Worm (Caenorhabditis elegans) whole organism, L1 larva: ENCODE measurements around the gene F18E9.4.
A peak's percentile ranks its signal among the peaks of the same experiment; 100 is the strongest.

Experiments
- C04F5.9 ChIP-seq: sonication (generic microtip); optimal IDR thresholded peaks from 2 replicates; lab custom pipeline; 2016; ENCODE audit warnings: missing genetic modification characterization, missing compliant biosample characterization
- F16B12.6 ChIP-seq: fragments of 150-350 bp; optimal IDR thresholded peaks from 2 replicates; lab custom pipeline; 2014; ENCODE audit warnings: missing biosample characterization, missing genetic modification characterization
- aly-2 ChIP-seq: fragments of 150-350 bp; optimal IDR thresholded peaks from 2 replicates; lab custom pipeline; 2014; ENCODE audit warnings: missing biosample characterization, missing genetic modification characterization
- ceh-8 ChIP-seq: fragments of 200-800 bp; sonication (Bioruptor generic); optimal IDR thresholded peaks from 2 replicates; lab custom pipeline; 2018; ENCODE audit warnings: mild to moderate bottlenecking, missing genetic modification characterization, moderate library complexity, missing compliant biosample characterization
- ceh-82 ChIP-seq, 3 experiments: fragments of 150-350 bp in 1 of 3; sonication (generic microtip) in 2 of 3; optimal IDR thresholded peaks; 2 replicates each; lab custom pipeline; 2014 to 2017; ENCODE audit warnings: missing biosample characterization in 3 of 3, missing genetic modification characterization in 3 of 3
- ceh-88 ChIP-seq: fragments of 200-800 bp; sonication (Bioruptor generic); IDR thresholded peaks from 2 replicates; pipeline ENCODE4 v1.3.6; 2022; ENCODE audit warnings: missing genetic modification characterization, missing compliant biosample characterization
- ceh-90 ChIP-seq: sonication (generic microtip); optimal IDR thresholded peaks from 2 replicates; lab custom pipeline; 2016; ENCODE audit warnings: missing genetic modification characterization, missing compliant biosample characterization
- ces-1 ChIP-seq: fragments of 150-350 bp; optimal IDR thresholded peaks from 2 replicates; lab custom pipeline; 2014; ENCODE audit warnings: missing biosample characterization, missing genetic modification reagents, missing genetic modification characterization
- dpl-1 ChIP-seq, 3 experiments: fragments of 150-350 bp in 2 of 3; sonication (generic microtip) in 1 of 3; optimal IDR thresholded peaks; 2 replicates each; lab custom pipeline; 2014 to 2017; ENCODE audit warnings: missing biosample characterization in 3 of 3, missing genetic modification characterization in 3 of 3, missing genetic modification reagents in 3 of 3
- egl-13 ChIP-seq: sonication (generic microtip); optimal IDR thresholded peaks from 2 replicates; lab custom pipeline; 2016; ENCODE audit warnings: missing genotype, missing genetic modification reagents, missing genetic modification characterization, missing compliant biosample characterization
- egl-27 ChIP-seq, 2 experiments: fragments of 150-350 bp in 1 of 2; sonication (generic microtip); optimal IDR thresholded peaks; 3 replicates each; lab custom pipeline; 2017 to 2018; ENCODE audit warnings: missing biosample characterization in 2 of 2, missing genetic modification characterization in 2 of 2, missing genetic modification reagents in 2 of 2
- elt-2 ChIP-seq: sonication (generic microtip); optimal IDR thresholded peaks from 2 replicates; lab custom pipeline; 2016; ENCODE audit warnings: missing genetic modification characterization, mild to moderate bottlenecking, inconsistent platforms, missing compliant biosample characterization, missing genetic modification reagents
- fkh-10 ChIP-seq: sonication (generic microtip); optimal IDR thresholded peaks from 2 replicates; lab custom pipeline; 2017; ENCODE audit warnings: missing biosample characterization, missing genetic modification reagents, missing genetic modification characterization
- fkh-4 ChIP-seq: sonication (generic microtip); optimal IDR thresholded peaks from 2 replicates; lab custom pipeline; 2016; ENCODE audit warnings: missing compliant biosample characterization, missing genetic modification characterization, borderline replicate concordance
- fkh-8 ChIP-seq: sonication (generic microtip); optimal IDR thresholded peaks from 2 replicates; lab custom pipeline; 2016; ENCODE audit warnings: mild to moderate bottlenecking, missing genetic modification characterization, missing compliant biosample characterization
- fos-1 ChIP-seq: fragments of 150-350 bp; optimal IDR thresholded peaks from 2 replicates; lab custom pipeline; 2014; ENCODE audit warnings: missing biosample characterization, missing genetic modification characterization
- hlh-17 ChIP-seq: fragments of 200-800 bp; sonication (Bioruptor generic); optimal IDR thresholded peaks from 2 replicates; lab custom pipeline; 2018; ENCODE audit warnings: missing genetic modification characterization, mild to moderate bottlenecking, missing compliant biosample characterization, moderate library complexity, borderline replicate concordance
- irx-1 ChIP-seq: sonication (generic microtip); optimal IDR thresholded peaks from 2 replicates; lab custom pipeline; 2016; ENCODE audit warnings: missing genetic modification characterization, missing compliant biosample characterization
- isw-1 ChIP-seq: fragments of 200-800 bp; sonication (Bioruptor generic); IDR thresholded peaks from 2 replicates; pipeline ENCODE4 v1.3.6; 2022; ENCODE audit warnings: missing genetic modification characterization, missing compliant biosample characterization
- jun-1 ChIP-seq: fragments of 150-350 bp; optimal IDR thresholded peaks from 2 replicates; lab custom pipeline; 2014; ENCODE audit warnings: missing biosample characterization, missing genetic modification reagents, missing genetic modification characterization
- lin-13 ChIP-seq: fragments of 150-350 bp; optimal IDR thresholded peaks from 2 replicates; lab custom pipeline; 2014; ENCODE audit warnings: missing biosample characterization, missing genetic modification reagents, missing genetic modification characterization
- lin-14 ChIP-seq: fragments of 200-800 bp; sonication (Bioruptor generic); optimal IDR thresholded peaks from 2 replicates; lab custom pipeline; 2018; ENCODE audit warnings: mild to moderate bottlenecking, missing genetic modification characterization, moderate library complexity, missing compliant biosample characterization
- lin-15B ChIP-seq: fragments of 150-350 bp; sonication (generic microtip); optimal IDR thresholded peaks from 3 replicates; lab custom pipeline; 2014; ENCODE audit warnings: missing biosample characterization, missing genetic modification characterization
- lin-39 ChIP-seq: fragments of 150-350 bp; optimal IDR thresholded peaks from 2 replicates; lab custom pipeline; 2014; ENCODE audit warnings: missing biosample characterization, missing genetic modification reagents, missing genetic modification characterization
- mdl-1 ChIP-seq, 2 experiments: fragments of 150-350 bp; optimal IDR thresholded peaks; 2 replicates each; lab custom pipeline; 2014 to 2017; ENCODE audit warnings: missing biosample characterization in 2 of 2, missing genetic modification characterization in 2 of 2, inconsistent platforms in 1 of 2
- mef-2 ChIP-seq: fragments of 150-350 bp; optimal IDR thresholded peaks from 2 replicates; lab custom pipeline; 2014; ENCODE audit warnings: missing biosample characterization, missing genetic modification characterization
- mep-1 ChIP-seq: fragments of 150-350 bp; optimal IDR thresholded peaks from 2 replicates; lab custom pipeline; 2014; ENCODE audit warnings: missing biosample characterization, missing genetic modification characterization
- nhr-12 ChIP-seq: sonication (generic microtip); optimal IDR thresholded peaks from 2 replicates; lab custom pipeline; 2017; ENCODE audit warnings: missing biosample characterization, missing genetic modification characterization
- nhr-237 ChIP-seq: fragments of 150-350 bp; optimal IDR thresholded peaks from 2 replicates; lab custom pipeline; 2014; ENCODE audit warnings: missing biosample characterization, missing genetic modification characterization
- nhr-28 ChIP-seq: fragments of 150-350 bp; optimal IDR thresholded peaks from 2 replicates; lab custom pipeline; 2014; ENCODE audit warnings: missing biosample characterization, missing genetic modification characterization
- nhr-47 ChIP-seq: sonication (generic microtip); optimal IDR thresholded peaks from 2 replicates; lab custom pipeline; 2016; ENCODE audit warnings: mild to moderate bottlenecking, missing genetic modification characterization, moderate library complexity, missing compliant biosample characterization
- nhr-71 ChIP-seq: sonication (generic microtip); optimal IDR thresholded peaks from 2 replicates; lab custom pipeline; 2016; ENCODE audit warnings: mild to moderate bottlenecking, missing genetic modification characterization, moderate library complexity, missing compliant biosample characterization
- nhr-76 ChIP-seq: sonication (generic microtip); optimal IDR thresholded peaks from 2 replicates; lab custom pipeline; 2017; ENCODE audit warnings: missing biosample characterization, missing genetic modification characterization
- nhr-84 ChIP-seq: sonication (generic microtip); optimal IDR thresholded peaks from 2 replicates; lab custom pipeline; 2017; ENCODE audit warnings: missing biosample characterization, missing genetic modification characterization
- nhr-90 ChIP-seq: sonication (generic microtip); optimal IDR thresholded peaks from 2 replicates; lab custom pipeline; 2016; ENCODE audit warnings: mild to moderate bottlenecking, missing genetic modification characterization, missing compliant biosample characterization; ENCODE audit not compliant: poor library complexity
- pax-3 ChIP-seq: fragments of 200-800 bp; sonication (Bioruptor generic); optimal IDR thresholded peaks from 2 replicates; lab custom pipeline; 2018; ENCODE audit warnings: mild to moderate bottlenecking, missing genetic modification characterization, moderate library complexity, missing compliant biosample characterization
- pqm-1 ChIP-seq: sonication (generic microtip); optimal IDR thresholded peaks from 3 replicates; lab custom pipeline; 2017; ENCODE audit warnings: missing biosample characterization, missing genetic modification characterization
- rnt-1 ChIP-seq: sonication (generic microtip); optimal IDR thresholded peaks from 2 replicates; lab custom pipeline; 2016; ENCODE audit warnings: mild to moderate bottlenecking, missing genetic modification characterization, moderate library complexity, missing compliant biosample characterization
- skn-1 ChIP-seq: fragments of 150-350 bp; optimal IDR thresholded peaks from 2 replicates; lab custom pipeline; 2014; ENCODE audit warnings: missing biosample characterization, missing genetic modification characterization
- sptf-1 ChIP-seq: fragments of 150-350 bp; optimal IDR thresholded peaks from 2 replicates; lab custom pipeline; 2014; ENCODE audit warnings: missing biosample characterization, missing genetic modification characterization
- sup-37 ChIP-seq: fragments of 200-800 bp; sonication (Bioruptor generic); optimal IDR thresholded peaks from 2 replicates; lab custom pipeline; 2018; ENCODE audit warnings: mild to moderate bottlenecking, missing genetic modification characterization, missing compliant biosample characterization
- unc-130 ChIP-seq: fragments of 150-350 bp; optimal IDR thresholded peaks from 2 replicates; lab custom pipeline; 2017; ENCODE audit warnings: missing biosample characterization, missing genetic modification characterization, inconsistent platforms
- unc-30 ChIP-seq: sonication (generic microtip); optimal IDR thresholded peaks from 2 replicates; lab custom pipeline; 2017; ENCODE audit warnings: missing biosample characterization, missing genetic modification characterization
- unc-62 ChIP-seq: fragments of 150-350 bp; optimal IDR thresholded peaks from 2 replicates; lab custom pipeline; 2014; ENCODE audit warnings: missing biosample characterization, missing genetic modification reagents, missing genetic modification characterization
- vab-15 ChIP-seq: sonication (generic microtip); optimal IDR thresholded peaks from 2 replicates; lab custom pipeline; 2017; ENCODE audit warnings: missing genotype, mild to moderate bottlenecking, missing genetic modification characterization, missing compliant biosample characterization
- xbp-1 ChIP-seq: sonication (generic microtip); optimal IDR thresholded peaks from 2 replicates; lab custom pipeline; 2016; ENCODE audit warnings: missing genetic modification characterization, missing compliant biosample characterization
- zag-1 ChIP-seq: fragments of 150-350 bp; optimal IDR thresholded peaks from 2 replicates; lab custom pipeline; 2014; ENCODE audit warnings: missing biosample characterization, missing genetic modification characterization
- zip-4 ChIP-seq: fragments of 200-800 bp; sonication (Bioruptor generic); optimal IDR thresholded peaks from 2 replicates; lab custom pipeline; 2018; ENCODE audit warnings: mild to moderate bottlenecking, missing genetic modification characterization, moderate library complexity, missing compliant biosample characterization
- ztf-11 ChIP-seq, 2 experiments: sonication (generic microtip); optimal IDR thresholded peaks; 2 replicates each; lab custom pipeline; 2016 to 2017; ENCODE audit warnings: missing genetic modification characterization in 2 of 2, missing biosample characterization in 1 of 2, missing compliant biosample characterization in 1 of 2
- ztf-4 ChIP-seq: fragments of 150-350 bp; optimal IDR thresholded peaks from 2 replicates; lab custom pipeline; 2014; ENCODE audit warnings: missing biosample characterization, missing genetic modification characterization

The F18E9.4 gene

DNA sequence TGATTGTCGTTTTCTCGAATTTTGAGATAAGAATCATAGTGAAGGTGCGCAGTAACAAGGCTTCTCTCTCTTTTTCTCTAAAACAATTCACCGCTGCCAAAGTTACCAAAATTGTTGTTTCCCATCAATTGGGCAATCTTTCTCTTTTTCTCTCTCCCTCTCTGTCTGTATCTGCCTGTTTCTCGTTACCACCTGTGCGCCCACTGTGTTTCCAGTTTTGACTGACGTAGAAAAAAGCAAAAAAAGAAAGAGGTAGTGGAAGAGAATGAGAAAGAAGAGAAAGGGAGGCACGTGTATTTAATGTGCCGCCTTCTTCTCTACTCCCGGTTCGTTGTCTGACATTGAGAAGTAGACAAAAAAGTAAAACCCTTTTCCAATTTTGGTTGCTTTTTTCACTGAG, 30.2 kb upstream of the F18E9.4 start (continued):
- TF ChIP-seq lin-14 (GFP tag; lab: Kevin White, UChicago) (peak; percentile 90), unc-62 (GFP tag; lab: Kevin White, UChicago) (no peak), nhr-47 (peak; percentile 56), mdl-1 (tag; optimal IDR thresholded peaks at IDR 0.05; lab: Kevin White, UChicago) (peak in 1 of 2 experiments; percentile 85)

DNA sequence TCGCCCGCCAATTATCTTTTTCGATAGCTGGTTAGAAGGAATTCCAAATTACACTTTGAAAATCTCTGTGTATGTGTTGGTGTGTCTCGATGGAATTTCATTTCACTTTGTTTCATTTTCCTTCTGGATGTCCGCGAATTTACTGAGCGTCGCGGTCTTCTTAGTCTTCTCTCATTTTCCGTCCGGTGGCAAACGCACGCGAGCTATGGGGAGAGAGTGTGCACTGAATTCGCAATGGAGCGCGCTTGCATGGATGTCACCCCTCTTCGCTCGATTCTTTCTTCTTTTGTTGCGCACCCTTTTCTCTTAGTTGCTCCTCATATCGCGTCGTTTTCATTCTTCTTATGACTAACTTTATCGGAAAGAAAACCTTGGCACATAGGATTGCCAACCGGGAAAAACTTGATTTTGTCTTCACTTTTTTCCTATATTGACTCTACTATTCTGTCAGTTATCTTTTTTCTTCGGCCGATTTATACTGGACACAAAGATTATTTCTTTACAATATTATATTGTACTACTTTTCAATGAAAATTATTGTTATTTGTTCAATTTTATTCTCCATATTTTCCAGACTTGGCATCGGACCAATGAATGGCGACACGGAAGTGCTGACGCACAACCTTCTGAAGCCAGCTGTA, 28.5 kb upstream of the F18E9.4 start, which contains the start of gene dhhc-14:
Gene dhhc-14 (plus strand): TSS at position 591 of the 641 bp plus-strand sequence.
- TF ChIP-seq ceh-8 (GFP tag; lab: Kevin White, UChicago) (no peak), rnt-1 (peak; percentile 59), mdl-1 (tag; optimal IDR thresholded peaks at IDR 0.05; lab: Kevin White, UChicago) (peak in 1 of 2 experiments; percentile 67), nhr-12 (tag; lab: Kevin White, UChicago) (no peak), unc-30 (no peak), unc-130 (tag; lab: Kevin White, UChicago) (no peak), xbp-1 (peak; percentile 46), ceh-88 (GFP tag; lab: Robert Waterston, UW) (no peak), lin-15B (tag; lab: Kevin White, UChicago) (no peak), nhr-84 (tag; lab: Kevin White, UChicago) (no peak), sptf-1 (no peak), dpl-1 (GFP tag; optimal IDR thresholded peaks at IDR 0.05; lab: Kevin White, UChicago) (peak in 2 of 3 experiments; percentile 7 to 47), ceh-90 (no peak), hlh-17 (no peak), ztf-11 (tag; optimal IDR thresholded peaks at IDR 0.05; lab: Kevin White, UChicago) (no peak), nhr-90 (no peak), fkh-10 (no peak), elt-2 (tag; lab: Kevin White, UChicago) (no peak), mep-1 (tag; lab: Kevin White, UChicago) (peak; percentile 44), fos-1 (tag; lab: Kevin White, UChicago) (no peak), ces-1 (GFP tag; lab: Kevin White, UChicago) (no peak), vab-15 (tag; lab: Kevin White, UChicago) (no peak), fkh-8 (tag; lab: Kevin White, UChicago) (peak; percentile 49), nhr-237 (tag; lab: Kevin White, UChicago) (no peak), nhr-76 (tag; lab: Kevin White, UChicago) (no peak), lin-13 (GFP tag; lab: Kevin White, UChicago) (peak; percentile 38), zip-4 (no peak), zag-1 (no peak), lin-39 (tag; lab: Kevin White, UChicago) (no peak), C04F5.9 (no peak), aly-2 (tag; lab: Kevin White, UChicago) (no peak), mef-2 (no peak), irx-1 (tag; lab: Kevin White, UChicago) (no peak), skn-1 (tag; lab: Kevin White, UChicago) (no peak), pqm-1 (tag; lab: Kevin White, UChicago) (no peak), fkh-4 (tag; lab: Kevin White, UChicago) (no peak), ceh-82 (tag; optimal IDR thresholded peaks at IDR 0.05; lab: Kevin White, UChicago) (peak in 2 of 3 experiments; percentile 38 to 84), sup-37 (GFP tag; lab: Kevin White, UChicago) (no peak), ztf-4 (tag; lab: Kevin White, UChicago) (no peak), nhr-71 (tag; lab: Kevin White, UChicago) (peak; percentile 66), egl-13 (tag; lab: Kevin White, UChicago) (no peak), F16B12.6 (no peak), nhr-28 (tag; lab: Kevin White, UChicago) (no peak), pax-3 (tag; lab: Kevin White, UChicago) (no peak), jun-1 (tag; lab: Kevin White, UChicago) (no peak), isw-1 (GFP tag; lab: Robert Waterston, UW) (peak; percentile 28), egl-27 (tag; optimal IDR thresholded peaks at IDR 0.05; lab: Kevin White, UChicago) (no peak)
